Worm (Caenorhabditis elegans) whole organism, L1 larva: Measurements from ENCODE around the gene srp-2.

Source experiments
- dsc-1 ChIP-seq: sonication (generic microtip); optimal IDR thresholded peaks from 2 replicates; lab custom pipeline; 2016; ENCODE audit warnings: mild to moderate bottlenecking, missing genetic modification characterization, missing compliant biosample characterization
- lin-13 ChIP-seq: fragments of 150-350 bp; optimal IDR thresholded peaks from 2 replicates; lab custom pipeline; 2014; ENCODE audit warnings: missing biosample characterization, missing genetic modification reagents, missing genetic modification characterization
- lin-39 ChIP-seq: fragments of 150-350 bp; optimal IDR thresholded peaks from 2 replicates; lab custom pipeline; 2014; ENCODE audit warnings: missing biosample characterization, missing genetic modification reagents, missing genetic modification characterization
- lir-3 ChIP-seq: sonication (generic microtip); optimal IDR thresholded peaks from 2 replicates; lab custom pipeline; 2016; ENCODE audit warnings: mild to moderate bottlenecking, missing genetic modification characterization, moderate library complexity, missing compliant biosample characterization; ENCODE audit not compliant: poor library complexity
- lsy-2 ChIP-seq, 2 experiments: fragments of 150-350 bp; optimal IDR thresholded peaks; 2 replicates each; lab custom pipeline; 2014; ENCODE audit warnings: missing biosample characterization in 2 of 2, missing genetic modification characterization in 2 of 2
- nhr-28 ChIP-seq: fragments of 150-350 bp; optimal IDR thresholded peaks from 2 replicates; lab custom pipeline; 2014; ENCODE audit warnings: missing biosample characterization, missing genetic modification characterization
- zag-1 ChIP-seq: fragments of 150-350 bp; optimal IDR thresholded peaks from 2 replicates; lab custom pipeline; 2014; ENCODE audit warnings: missing biosample characterization, missing genetic modification characterization

ce11 chrV:802726-803125, 40.3 kb downstream of the srp-2 start:
- TF ChIP-seq lir-3 (tag; lab: Kevin White, UChicago) (no peak), lin-13 (GFP tag; lab: Kevin White, UChicago) (no peak), nhr-28 (tag; lab: Kevin White, UChicago) (no peak), zag-1 (tag; lab: Kevin White, UChicago) (no peak), lsy-2 (tag; optimal IDR thresholded peaks at IDR 0.05; lab: Kevin White, UChicago) (no peak), dsc-1 (no peak), lin-39 (no peak)
